Worm (Caenorhabditis elegans): ENCODE data around the gene lrch-1.

Gene lrch-1

ce11 chrX:6208463-6208862 lies 8.0 kb downstream of the lrch-1 start, which contains the start of gene C14F11.7:
C14F11.7 (minus strand) TSS chrX:6208563.
- TF ChIP-seq unc-39 (tag; optimal IDR thresholded peaks at IDR 0.05) (no peak), aly-2 (tag; optimal IDR thresholded peaks at IDR 0.05) (no peak), egl-27 (tag; optimal IDR thresholded peaks at IDR 0.05) (no peak), nhr-67 (tag; optimal IDR thresholded peaks at IDR 0.05) (no peak), zag-1 (tag; optimal IDR thresholded peaks at IDR 0.05) (no peak), lin-39 (tag; optimal IDR thresholded peaks at IDR 0.05) (no peak), nhr-77 (tag; optimal IDR thresholded peaks at IDR 0.05) (no peak), nhr-28 (tag; optimal IDR thresholded peaks at IDR 0.05) (no peak), nhr-43 (tag; optimal IDR thresholded peaks at IDR 0.05; ENCODE audit: poor library complexity, severe bottlenecking) (no peak), mdl-1 (tag; optimal IDR thresholded peaks at IDR 0.05) (no peak), daf-12 (tag; optimal IDR thresholded peaks at IDR 0.05) (no peak), nhr-23 (tag; optimal IDR thresholded peaks at IDR 0.05) (no peak), ztf-4 (tag; optimal IDR thresholded peaks at IDR 0.05) (no peak), ZK546.5 (tag; optimal IDR thresholded peaks at IDR 0.05) (no peak)

ce11 chrX:6207687-6208088 lies 8.8 kb downstream of the lrch-1 start, which contains the start of gene T13C5.6:
T13C5.6 (minus strand) TSS chrX:6207687.
- peak; percentile 81 for TF ChIP-seq ztf-4 (tag; optimal IDR thresholded peaks at IDR 0.05)
- peak; percentile 11 for TF ChIP-seq nhr-11 (tag; optimal IDR thresholded peaks at IDR 0.05)
- TF ChIP-seq nhr-23 (tag; optimal IDR thresholded peaks at IDR 0.05) = peak; percentile 73
- peak; percentile 70 for TF ChIP-seq egl-27 (tag; optimal IDR thresholded peaks at IDR 0.05)
- TF ChIP-seq nhr-67 (tag; optimal IDR thresholded peaks at IDR 0.05) = no peak
- TF ChIP-seq eor-1 (tag; optimal IDR thresholded peaks at IDR 0.05) = no peak
- no peak for TF ChIP-seq mdl-1 (tag; optimal IDR thresholded peaks at IDR 0.05)
- peak; percentile 99 for TF ChIP-seq hmg-11 (tag; optimal IDR thresholded peaks at IDR 0.05)
- TF ChIP-seq elt-3 (tag; optimal IDR thresholded peaks at IDR 0.05) = peak in 2 of 3 experiments; percentile 18 to 88
- TF ChIP-seq zag-1 (tag; optimal IDR thresholded peaks at IDR 0.05) = peak; percentile 3
- peak; percentile 95 for TF ChIP-seq nhr-43 (tag; optimal IDR thresholded peaks at IDR 0.05; ENCODE audit: poor library complexity, severe bottlenecking)
- TF ChIP-seq ztf-11 (tag; optimal IDR thresholded peaks at IDR 0.05) = no peak
- TF ChIP-seq egl-5 (tag; optimal IDR thresholded peaks at IDR 0.05) = peak; percentile 95
- TF ChIP-seq unc-39 (tag; optimal IDR thresholded peaks at IDR 0.05) = peak; percentile 6
- TF ChIP-seq nhr-28 (tag; optimal IDR thresholded peaks at IDR 0.05) = no peak
- TF ChIP-seq daf-12 (tag; optimal IDR thresholded peaks at IDR 0.05) = no peak
- TF ChIP-seq nhr-12 (tag; optimal IDR thresholded peaks at IDR 0.05) = no peak
- peak; percentile 88 for TF ChIP-seq nhr-25 (tag; optimal IDR thresholded peaks at IDR 0.05)
- TF ChIP-seq nhr-76 (tag; optimal IDR thresholded peaks at IDR 0.05) = peak; percentile 39
- no peak for TF ChIP-seq nhr-237 (tag; optimal IDR thresholded peaks at IDR 0.05)
- peak; percentile 52 for TF ChIP-seq fos-1 (tag; optimal IDR thresholded peaks at IDR 0.05)
- TF ChIP-seq skn-1 (tag; optimal IDR thresholded peaks at IDR 0.05) = peak; percentile 91
- peak; percentile 85 for TF ChIP-seq tbx-2 (tag; optimal IDR thresholded peaks at IDR 0.05)
- peak; percentile 39 for TF ChIP-seq pqm-1 (tag; optimal IDR thresholded peaks at IDR 0.05)
- TF ChIP-seq ceh-28 (tag; optimal IDR thresholded peaks at IDR 0.05) = peak; percentile 70
- TF ChIP-seq pha-4 (tag; optimal IDR thresholded peaks at IDR 0.05) = peak; percentile 87
- no peak for TF ChIP-seq ama-1 (optimal IDR thresholded peaks at IDR 0.05)
- peak; percentile 64 for TF ChIP-seq ceh-82 (tag; optimal IDR thresholded peaks at IDR 0.05)
- TF ChIP-seq snpc-4 (tag; optimal IDR thresholded peaks at IDR 0.05) = peak; percentile 68
- peak; percentile 20 for TF ChIP-seq fkh-10 (GFP tag; optimal IDR thresholded peaks at IDR 0.05)
- TF ChIP-seq fkh-2 (tag; optimal IDR thresholded peaks at IDR 0.05) = peak; percentile 28
- TF ChIP-seq jun-1 (tag; optimal IDR thresholded peaks at IDR 0.05) = peak; percentile 81
- TF ChIP-seq elt-1 (tag; optimal IDR thresholded peaks at IDR 0.05) = no peak
- peak; percentile 94 for TF ChIP-seq lin-39 (tag; optimal IDR thresholded peaks at IDR 0.05)
- no peak for TF ChIP-seq ZK546.5 (tag; optimal IDR thresholded peaks at IDR 0.05)
- peak; percentile 35 for TF ChIP-seq sea-2 (GFP tag; optimal IDR thresholded peaks at IDR 0.05)
- peak; percentile 93 for TF ChIP-seq lsy-12 (tag; optimal IDR thresholded peaks at IDR 0.05)
- TF ChIP-seq mml-1 (tag; optimal IDR thresholded peaks at IDR 0.05) = no peak
- TF ChIP-seq elt-2 (tag; optimal IDR thresholded peaks at IDR 0.05) = peak; percentile 74
- TF ChIP-seq unc-62 (GFP tag; optimal IDR thresholded peaks at IDR 0.05) = peak; percentile 34
- peak; percentile 24 for TF ChIP-seq nhr-77 (tag; optimal IDR thresholded peaks at IDR 0.05)
- TF ChIP-seq lin-15B (tag; optimal IDR thresholded peaks at IDR 0.05) = peak; percentile 60
- TF ChIP-seq nfya-1 (tag; optimal IDR thresholded peaks at IDR 0.05; ENCODE audit: insufficient read depth) = peak; percentile 89
- peak; percentile 69 for TF ChIP-seq ceh-16 (tag; optimal IDR thresholded peaks at IDR 0.05)
- peak; percentile 48 for TF ChIP-seq aly-2 (tag; optimal IDR thresholded peaks at IDR 0.05)
- TF ChIP-seq ceh-9 (tag; optimal IDR thresholded peaks at IDR 0.05) = no peak
- peak; percentile 40 for TF ChIP-seq R02D3.7 (tag; optimal IDR thresholded peaks at IDR 0.05)
